Fruit fly (Drosophila melanogaster) whole organism, prepupa: ENCODE measurements around the gene CG14420.

Source experiments
- CG16779 ChIP-seq: fragments of 200-800 bp; sonication (Bioruptor generic); optimal IDR thresholded peaks from 3 replicates; lab custom pipeline; 2017; ENCODE audit warnings: missing biosample characterization, mild to moderate bottlenecking, missing genetic modification characterization
- CG8119 ChIP-seq: fragments of 200-800 bp; sonication (Bioruptor generic); IDR thresholded peaks from 3 replicates; pipeline ENCODE4 v1.3.6; 2022; ENCODE audit warnings: missing biosample characterization, missing genetic modification characterization
- CG9139 ChIP-seq: fragments of 200-800 bp; sonication (Bioruptor generic); optimal IDR thresholded peaks from 3 replicates; lab custom pipeline; 2017; ENCODE audit warnings: missing biosample characterization, mild to moderate bottlenecking, missing genetic modification characterization
- Hr39 ChIP-seq: fragments of 200-800 bp; sonication (Bioruptor generic); optimal IDR thresholded peaks from 2 replicates; lab custom pipeline; 2016; ENCODE audit warnings: missing biosample characterization, missing genetic modification characterization
- eg ChIP-seq: fragments of 200-800 bp; sonication (Bioruptor generic); IDR thresholded peaks from 3 replicates; pipeline ENCODE4 v1.3.6; 2022; ENCODE audit warnings: missing biosample characterization, missing genetic modification characterization
- esn ChIP-seq: fragments of 200-800 bp; sonication (Bioruptor generic); optimal IDR thresholded peaks from 2 replicates; lab custom pipeline; 2016; ENCODE audit warnings: missing biosample characterization, mild to moderate bottlenecking, missing genetic modification characterization, moderate library complexity

DNA sequence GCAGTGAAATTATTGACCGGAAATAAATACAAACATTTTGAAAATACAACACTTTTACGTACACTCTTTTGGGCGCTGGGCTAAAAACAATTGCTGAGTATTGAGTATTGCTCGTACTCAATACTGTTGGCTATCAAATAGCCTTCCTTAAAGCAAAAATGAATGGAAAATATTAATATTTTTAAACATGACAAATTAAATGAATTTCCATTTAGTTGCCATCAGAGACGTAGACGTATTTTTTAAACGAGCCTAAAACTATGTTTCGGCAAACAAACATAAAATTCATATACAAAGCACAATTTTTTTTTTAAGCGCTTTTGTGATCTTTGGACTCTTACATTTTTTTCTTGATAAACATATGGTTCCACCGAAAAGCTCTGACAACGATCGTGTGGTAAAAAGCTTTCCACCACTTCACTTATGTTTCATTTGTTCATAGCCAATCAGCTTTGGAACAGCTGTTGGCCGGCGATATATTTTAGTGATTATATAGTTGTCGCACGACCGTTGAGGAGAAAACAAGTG is 9.0 kb downstream of the CG14420 start, which contains the start of gene CG3603:
- TF ChIP-seq esn (GFP tag; lab: Kevin White, UChicago): peak; percentile 48
- TF ChIP-seq eg: peak; percentile 79; the same call in 2 of the 3 replicates
- peak; percentile 70 for TF ChIP-seq CG8119 (GFP tag; lab: Robert Waterston, UW)
- peak; percentile 93 for TF ChIP-seq CG9139 (GFP tag; lab: Kevin White, UChicago)
- TF ChIP-seq CG16779 (tag; lab: Kevin White, UChicago): peak; percentile 85
- TF ChIP-seq Hr39 (GFP tag; lab: Kevin White, UChicago): peak; percentile 17
